Worm (Caenorhabditis elegans): Measurements from ENCODE around the gene srap-1.

ce11 chrII:11226379-11226778 is 23.4 kb downstream of the srap-1 start, which contains the start of gene T06D8.2:
- no peak for TF ChIP-seq B0019.2 (GFP tag; conservative IDR thresholded peaks at IDR 0.05)
- no peak for TF ChIP-seq nhr-80 (tag; optimal IDR thresholded peaks at IDR 0.05)
- no peak for TF ChIP-seq F57A8.1 (GFP tag; optimal IDR thresholded peaks at IDR 0.05)
- no peak for TF ChIP-seq lin-54 (GFP tag; optimal IDR thresholded peaks at IDR 0.05)
- no peak for TF ChIP-seq mcd-1 (GFP tag; IDR thresholded peaks at IDR 0.05)

Measured in whole organism, young adult.